Fruit fly (Drosophila melanogaster): ENCODE measurements around the gene Tep4.

dm6 chr2L:19516062-19516461, 32.2 kb upstream of the Tep4 start:
- TF ChIP-seq pan (optimal IDR thresholded peaks at IDR 0.05) (no peak), sv (GFP tag; optimal IDR thresholded peaks at IDR 0.05) (no peak), GATAd (GFP tag; optimal IDR thresholded peaks at IDR 0.05) (no peak), Abd-B (GFP tag; optimal IDR thresholded peaks at IDR 0.05) (no peak), Myc (optimal IDR thresholded peaks at IDR 0.05) (no peak), Mio (GFP tag; optimal IDR thresholded peaks at IDR 0.05) (no peak), psq (GFP tag; optimal IDR thresholded peaks at IDR 0.05) (peak; percentile 34), dsf (GFP tag; optimal IDR thresholded peaks at IDR 0.05; ENCODE audit: borderline replicate concordance) (no peak), fru (GFP tag; optimal IDR thresholded peaks at IDR 0.05) (no peak), Sp1 (GFP tag; optimal IDR thresholded peaks at IDR 0.05) (no peak), h (GFP tag; optimal IDR thresholded peaks at IDR 0.05) (no peak)
